Worm (Caenorhabditis elegans) whole organism, L4 larva: ENCODE data around the gene flp-12.

ENCODE experiments used
- F26F4.8 ChIP-seq: fragments of 200-800 bp; sonication (Bioruptor generic); conservative IDR thresholded peaks from 2 replicates; pipeline ENCODE4 v1.3.6; 2022; ENCODE audit warnings: missing genetic modification characterization, missing compliant biosample characterization
- F44E2.7 ChIP-seq: fragments of 200-800 bp; sonication (Bioruptor generic); IDR thresholded peaks from 2 replicates; pipeline ENCODE4 v2.1.2; 2022; ENCODE audit warnings: missing genetic modification characterization, missing compliant biosample characterization
- Y105C5A.15 ChIP-seq: fragments of 200-800 bp; sonication (Bioruptor generic); IDR thresholded peaks from 2 replicates; pipeline ENCODE4 v1.3.6; 2022; ENCODE audit warnings: missing genetic modification characterization, missing compliant biosample characterization
- Y48G9A.11 ChIP-seq: fragments of 200-800 bp; sonication (Bioruptor generic); IDR thresholded peaks from 2 replicates; pipeline ENCODE4 v1.3.6; 2022; ENCODE audit warnings: missing genetic modification reagents, missing genetic modification characterization, missing compliant biosample characterization
- Y5F2A.4 ChIP-seq: fragments of 200-800 bp; sonication (Bioruptor generic); optimal IDR thresholded peaks from 2 replicates; lab custom pipeline; 2018; ENCODE audit warnings: mild to moderate bottlenecking, missing genetic modification characterization, missing compliant biosample characterization
- Y75B8A.6 ChIP-seq: fragments of 200-800 bp; sonication (Bioruptor generic); IDR thresholded peaks from 2 replicates; pipeline ENCODE4 v1.3.6; 2022; ENCODE audit warnings: missing genetic modification reagents, missing genetic modification characterization, missing compliant biosample characterization
- aha-1 ChIP-seq: fragments of 150-350 bp; peaks from one replicate; lab custom pipeline; 2014; ENCODE audit warnings: missing biosample characterization, missing genetic modification characterization
- attf-4 ChIP-seq: sonication (generic microtip); optimal IDR thresholded peaks from 3 replicates; lab custom pipeline; 2017; ENCODE audit warnings: missing biosample characterization, missing genetic modification characterization
- ceh-44 ChIP-seq: fragments of 200-800 bp; sonication (Bioruptor generic); IDR thresholded peaks from 2 replicates; pipeline ENCODE4 v1.3.6; 2022; ENCODE audit warnings: missing genetic modification reagents, missing genetic modification characterization, missing compliant biosample characterization
- ceh-62 ChIP-seq: sonication (generic microtip); optimal IDR thresholded peaks from 2 replicates; lab custom pipeline; 2017; ENCODE audit warnings: missing biosample characterization, missing genetic modification characterization
- daf-12 ChIP-seq: fragments of 150-350 bp; optimal IDR thresholded peaks from 2 replicates; lab custom pipeline; 2014; ENCODE audit warnings: missing biosample characterization, missing genetic modification reagents, missing genetic modification characterization
- daf-16 ChIP-seq, 3 experiments: sonication (generic microtip); optimal IDR thresholded peaks; 2 replicates each; lab custom pipeline; 2016 to 2017; ENCODE audit warnings: missing genetic modification characterization in 3 of 3, missing genetic modification reagents in 3 of 3, mild to moderate bottlenecking in 2 of 3, missing compliant biosample characterization in 2 of 3, missing biosample characterization in 1 of 3, moderate library complexity in 1 of 3
- daf-19 ChIP-seq: fragments of 200-800 bp; sonication (Bioruptor generic); conservative IDR thresholded peaks from 2 replicates; pipeline ENCODE4 v1.3.6; 2022; ENCODE audit warnings: missing genetic modification characterization, missing compliant biosample characterization
- dmd-6 ChIP-seq: fragments of 200-800 bp; sonication (Bioruptor generic); IDR thresholded peaks from 2 replicates; pipeline ENCODE4 v1.3.6; 2022; ENCODE audit warnings: missing genetic modification reagents, missing genetic modification characterization, missing compliant biosample characterization
- dmd-8 ChIP-seq: fragments of 200-800 bp; sonication (Bioruptor generic); IDR thresholded peaks from 2 replicates; pipeline ENCODE4 v1.3.6; 2022; ENCODE audit warnings: missing genetic modification characterization, missing compliant biosample characterization
- dpl-1 ChIP-seq: fragments of 150-350 bp; optimal IDR thresholded peaks from 2 replicates; lab custom pipeline; 2014; ENCODE audit warnings: missing biosample characterization, missing genetic modification reagents, missing genetic modification characterization
- dve-1 ChIP-seq: sonication (generic microtip); optimal IDR thresholded peaks from 2 replicates; lab custom pipeline; 2017; ENCODE audit warnings: antibody characterized with exemption, mild to moderate bottlenecking, missing genetic modification characterization, missing compliant biosample characterization; ENCODE audit not compliant: insufficient read depth
- egl-27 ChIP-seq: sonication (generic microtip); optimal IDR thresholded peaks from 3 replicates; lab custom pipeline; 2017; ENCODE audit warnings: missing biosample characterization, missing genetic modification reagents, missing genetic modification characterization
- fkh-10 ChIP-seq: fragments of 150-350 bp; optimal IDR thresholded peaks from 2 replicates; lab custom pipeline; 2014; ENCODE audit warnings: missing biosample characterization, missing genetic modification reagents, missing genetic modification characterization
- gei-8 ChIP-seq: fragments of 200-800 bp; sonication (Bioruptor generic); optimal IDR thresholded peaks from 2 replicates; lab custom pipeline; 2018; ENCODE audit warnings: mild to moderate bottlenecking, missing genetic modification characterization, missing compliant biosample characterization
- hif-1 ChIP-seq, 2 experiments: sonication (generic microtip); optimal IDR thresholded peaks; 2 replicates each; lab custom pipeline; 2016 to 2017; ENCODE audit warnings: missing compliant biosample characterization in 2 of 2, missing genetic modification characterization in 2 of 2, missing genetic modification reagents in 2 of 2, missing genotype in 2 of 2, mild to moderate bottlenecking in 1 of 2
- hlh-11 ChIP-seq: fragments of 200-800 bp; sonication (Bioruptor generic); optimal IDR thresholded peaks from 2 replicates; lab custom pipeline; 2018; ENCODE audit warnings: mild to moderate bottlenecking, missing genetic modification characterization, missing compliant biosample characterization
- lin-1 ChIP-seq: fragments of 200-800 bp; sonication (Bioruptor generic); IDR thresholded peaks from 2 replicates; pipeline ENCODE4 v1.3.6; 2022; ENCODE audit warnings: missing genetic modification reagents, missing genetic modification characterization, missing compliant biosample characterization
- lin-29 ChIP-seq: fragments of 200-800 bp; sonication (Bioruptor generic); IDR thresholded peaks from 2 replicates; pipeline ENCODE4 v1.3.6; 2022; ENCODE audit warnings: missing genetic modification reagents, missing genetic modification characterization, missing compliant biosample characterization
- lir-3 ChIP-seq: sonication (generic microtip); optimal IDR thresholded peaks from 2 replicates; lab custom pipeline; 2016; ENCODE audit warnings: mild to moderate bottlenecking, missing genetic modification characterization, missing compliant biosample characterization
- mep-1 ChIP-seq: fragments of 150-350 bp; sonication (generic microtip); optimal IDR thresholded peaks from 3 replicates; lab custom pipeline; 2014; ENCODE audit warnings: missing biosample characterization, missing genetic modification characterization
- mes-2 ChIP-seq: sonication (generic microtip); optimal IDR thresholded peaks from 2 replicates; lab custom pipeline; 2016; ENCODE audit warnings: missing genotype, mild to moderate bottlenecking, missing genetic modification characterization, missing compliant biosample characterization; ENCODE audit not compliant: poor library complexity, severe bottlenecking
- mxl-2 ChIP-seq: fragments of 200-800 bp; sonication (Bioruptor generic); conservative IDR thresholded peaks from 2 replicates; pipeline ENCODE4 v1.3.6; 2022; ENCODE audit warnings: missing genetic modification reagents, missing genetic modification characterization, missing compliant biosample characterization
- nhr-111 ChIP-seq: fragments of 200-800 bp; sonication (Bioruptor generic); optimal IDR thresholded peaks from 2 replicates; lab custom pipeline; 2018; ENCODE audit warnings: mild to moderate bottlenecking, missing genetic modification characterization, missing compliant biosample characterization
- nhr-28 ChIP-seq: fragments of 150-350 bp; optimal IDR thresholded peaks from 2 replicates; lab custom pipeline; 2014; ENCODE audit warnings: missing biosample characterization, missing genetic modification characterization
- nhr-41 ChIP-seq: fragments of 200-800 bp; sonication (Bioruptor generic); IDR thresholded peaks from 2 replicates; pipeline ENCODE4 v1.3.6; 2022; ENCODE audit warnings: missing genetic modification reagents, missing genetic modification characterization, missing compliant biosample characterization
- nhr-48 ChIP-seq: sonication (generic microtip); optimal IDR thresholded peaks from 2 replicates; lab custom pipeline; 2016; ENCODE audit warnings: mild to moderate bottlenecking, missing genetic modification characterization, missing compliant biosample characterization
- nhr-6 ChIP-seq: fragments of 150-350 bp; optimal IDR thresholded peaks from 2 replicates; lab custom pipeline; 2014; ENCODE audit warnings: missing biosample characterization, missing genetic modification characterization
- nhr-76 ChIP-seq: fragments of 150-350 bp; optimal IDR thresholded peaks from 2 replicates; lab custom pipeline; 2014; ENCODE audit warnings: missing biosample characterization, missing genetic modification characterization
- saeg-2 ChIP-seq: fragments of 200-800 bp; sonication (Bioruptor generic); IDR thresholded peaks from 2 replicates; pipeline ENCODE4 v1.3.6; 2022; ENCODE audit warnings: missing genetic modification reagents, missing genetic modification characterization, missing compliant biosample characterization
- sdz-12 ChIP-seq: fragments of 200-800 bp; sonication (Bioruptor generic); optimal IDR thresholded peaks from 2 replicates; lab custom pipeline; 2018; ENCODE audit warnings: mild to moderate bottlenecking, missing genetic modification characterization, missing compliant biosample characterization
- snpc-4 ChIP-seq: fragments of 150-350 bp; optimal IDR thresholded peaks from 2 replicates; lab custom pipeline; 2014; ENCODE audit warnings: missing biosample characterization, missing genetic modification characterization
- spr-3 ChIP-seq: fragments of 200-800 bp; sonication (Bioruptor generic); optimal IDR thresholded peaks from 2 replicates; lab custom pipeline; 2018; ENCODE audit warnings: mild to moderate bottlenecking, missing genetic modification characterization, missing compliant biosample characterization
- tag-97 ChIP-seq: fragments of 200-800 bp; sonication (Bioruptor generic); IDR thresholded peaks from 2 replicates; pipeline ENCODE4 v1.3.6; 2022; ENCODE audit warnings: missing genetic modification characterization, missing compliant biosample characterization
- tra-1 ChIP-seq: fragments of 200-800 bp; sonication (Bioruptor generic); IDR thresholded peaks from 2 replicates; pipeline ENCODE4 v1.3.6; 2022; ENCODE audit warnings: missing genetic modification reagents, missing genetic modification characterization, missing compliant biosample characterization
- unc-130 ChIP-seq: sonication (generic microtip); optimal IDR thresholded peaks from 2 replicates; lab custom pipeline; 2016; ENCODE audit warnings: missing genetic modification reagents, missing genetic modification characterization, missing compliant biosample characterization
- unc-62 ChIP-seq, 3 experiments: fragments of 150-350 bp in 1 of 3; sonication (generic microtip); optimal IDR thresholded peaks in 2 of 3; peaks in 1 of 3; 1 replicate in 1 of 3; 2 replicates in 2 of 3; lab custom pipeline; 2014 to 2017; ENCODE audit warnings: missing biosample characterization in 3 of 3, missing genetic modification characterization in 3 of 3, missing genetic modification reagents in 3 of 3, missing genotype in 1 of 3
- zfp-3 ChIP-seq: fragments of 200-800 bp; sonication (Bioruptor generic); conservative IDR thresholded peaks from 2 replicates; pipeline ENCODE4 v1.3.6; 2022; ENCODE audit warnings: missing genetic modification reagents, missing genetic modification characterization, missing compliant biosample characterization

Gene flp-12

DNA sequence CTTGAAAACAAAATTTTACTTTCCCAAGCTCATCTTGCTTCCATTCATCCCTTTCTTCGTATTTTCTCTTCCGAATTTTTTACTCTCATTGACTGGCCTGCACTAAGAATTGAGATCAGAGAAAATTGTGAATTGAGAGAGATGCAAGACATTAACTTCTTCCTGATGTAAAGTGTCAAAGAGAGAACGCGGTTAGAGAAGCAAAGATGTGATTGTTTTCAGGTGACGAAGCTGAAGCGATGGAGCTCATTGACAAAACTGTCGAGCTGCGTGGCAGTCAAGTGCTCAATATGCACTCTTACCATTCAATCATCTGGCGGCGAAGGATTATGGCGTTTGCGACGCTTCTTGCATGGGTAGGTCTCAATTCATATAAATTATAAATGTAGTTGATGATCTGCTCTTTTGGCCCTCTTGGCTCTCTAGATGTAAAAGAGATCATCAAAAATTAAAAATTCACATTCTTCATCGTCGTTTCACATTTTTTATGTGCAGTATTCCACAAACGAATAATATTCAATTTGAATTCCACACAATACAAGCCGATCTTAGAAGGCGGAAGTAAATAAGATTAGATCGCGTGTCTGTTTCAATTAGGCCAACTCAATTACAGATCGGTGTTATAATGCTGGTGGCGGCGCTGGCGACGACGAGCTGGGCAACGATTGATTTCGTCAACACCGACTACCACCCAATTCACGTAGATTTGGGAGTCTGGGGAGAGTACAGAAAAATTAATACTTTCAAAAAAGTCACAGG lies 36.8 kb upstream of the flp-12 start:
- TF ChIP-seq egl-27 (tag; lab: Kevin White, UChicago) (no peak), unc-130 (no peak), fkh-10 (GFP tag; lab: Kevin White, UChicago) (no peak), dve-1 (tag; lab: Kevin White, UChicago) (no peak), spr-3 (GFP tag; lab: Kevin White, UChicago) (no peak), ceh-44 (no peak), mes-2 (tag; lab: Kevin White, UChicago) (no peak), nhr-111 (GFP tag; lab: Kevin White, UChicago) (no peak), dmd-8 (GFP tag; lab: Robert Waterston, UW) (no peak), nhr-48 (no peak), attf-4 (tag; lab: Kevin White, UChicago) (no peak), unc-62 (GFP tag; optimal IDR thresholded peaks at IDR 0.05 in 1 of 2; lab: Kevin White, UChicago) (peak in 1 of 2 experiments; percentile 79), unc-62 (tag; optimal IDR thresholded peaks at IDR 0.05; lab: Kevin White, UChicago) (no peak), Y105C5A.15 (GFP tag; lab: Robert Waterston, UW) (no peak), daf-19 (GFP tag; lab: Robert Waterston, UW) (no peak), daf-16 (GFP tag; optimal IDR thresholded peaks at IDR 0.05; lab: Kevin White, UChicago) (peak in 1 of 2 experiments; percentile 24), daf-16 (tag; optimal IDR thresholded peaks at IDR 0.05; lab: Kevin White, UChicago) (no peak), aha-1 (tag; lab: Kevin White, UChicago) (peak; percentile 20)

DNA sequence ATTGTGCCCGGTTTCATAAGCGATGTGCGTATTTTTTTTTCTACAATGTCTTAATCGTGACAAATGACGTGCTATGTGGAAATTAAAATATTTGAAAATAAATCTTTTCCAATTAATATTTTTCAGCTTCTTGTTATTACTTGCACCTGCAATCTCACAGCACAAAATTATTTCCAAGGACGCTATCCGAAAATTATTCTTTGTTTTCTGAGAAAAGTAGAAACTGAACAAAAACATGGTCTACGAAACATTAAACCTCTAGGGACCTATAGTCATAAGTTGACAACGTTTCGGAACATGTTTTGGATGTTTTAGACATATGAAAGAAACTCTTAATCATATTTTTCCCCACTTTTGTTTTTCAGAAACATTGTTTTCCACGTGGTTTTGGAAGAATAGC lies 36.2 kb upstream of the flp-12 start:
- no peak for TF ChIP-seq lin-29 (GFP tag; lab: Robert Waterston, UW)
- TF ChIP-seq unc-62 (GFP tag; optimal IDR thresholded peaks at IDR 0.05 in 1 of 2; lab: Kevin White, UChicago), result no peak
- no peak for TF ChIP-seq unc-62 (tag; optimal IDR thresholded peaks at IDR 0.05; lab: Kevin White, UChicago)
- no peak for TF ChIP-seq fkh-10 (GFP tag; lab: Kevin White, UChicago)
- TF ChIP-seq aha-1 (tag; lab: Kevin White, UChicago), result peak; percentile 74
- no peak for TF ChIP-seq sdz-12 (GFP tag; lab: Kevin White, UChicago)
- TF ChIP-seq mxl-2, result no peak
- no peak for TF ChIP-seq lir-3 (tag; lab: Kevin White, UChicago)
- TF ChIP-seq, all 104 proteins: peak for 1

DNA sequence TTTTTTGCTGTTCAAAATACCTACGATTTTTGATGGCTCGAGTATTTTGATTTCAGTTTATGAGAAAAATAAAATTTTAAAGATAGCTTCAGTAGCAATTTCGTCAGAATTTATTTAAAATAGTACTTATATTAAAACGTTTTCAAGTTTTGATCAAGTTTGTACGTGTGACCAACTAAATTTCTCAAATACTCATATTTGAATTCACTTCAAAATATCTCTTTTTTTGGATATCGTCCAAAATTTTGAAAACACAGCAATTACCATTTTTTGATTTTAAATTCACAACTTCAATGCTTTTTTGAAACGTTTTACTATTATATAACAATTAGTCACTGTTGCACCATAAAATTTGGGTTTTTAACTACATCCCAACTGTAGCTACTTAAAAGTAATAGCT lies 34.7 kb upstream of the flp-12 start:
- TF ChIP-seq fkh-10 (GFP tag; lab: Kevin White, UChicago), result no peak
- no peak for TF ChIP-seq Y48G9A.11 (GFP tag; lab: Robert Waterston, UW)
- TF ChIP-seq snpc-4 (tag; lab: Kevin White, UChicago), result no peak
- TF ChIP-seq F44E2.7 (GFP tag; lab: Robert Waterston, UW), result no peak
- TF ChIP-seq F26F4.8 (GFP tag; lab: Robert Waterston, UW), result no peak
- peak in 1 of 2 experiments; percentile 91 for TF ChIP-seq unc-62 (GFP tag; optimal IDR thresholded peaks at IDR 0.05 in 1 of 2; lab: Kevin White, UChicago)
- TF ChIP-seq unc-62 (tag; optimal IDR thresholded peaks at IDR 0.05; lab: Kevin White, UChicago), result no peak
- TF ChIP-seq gei-8 (GFP tag; lab: Kevin White, UChicago), result no peak
- TF ChIP-seq aha-1 (tag; lab: Kevin White, UChicago), result peak; percentile 55
- TF ChIP-seq Y5F2A.4 (GFP tag; lab: Kevin White, UChicago), result no peak

DNA sequence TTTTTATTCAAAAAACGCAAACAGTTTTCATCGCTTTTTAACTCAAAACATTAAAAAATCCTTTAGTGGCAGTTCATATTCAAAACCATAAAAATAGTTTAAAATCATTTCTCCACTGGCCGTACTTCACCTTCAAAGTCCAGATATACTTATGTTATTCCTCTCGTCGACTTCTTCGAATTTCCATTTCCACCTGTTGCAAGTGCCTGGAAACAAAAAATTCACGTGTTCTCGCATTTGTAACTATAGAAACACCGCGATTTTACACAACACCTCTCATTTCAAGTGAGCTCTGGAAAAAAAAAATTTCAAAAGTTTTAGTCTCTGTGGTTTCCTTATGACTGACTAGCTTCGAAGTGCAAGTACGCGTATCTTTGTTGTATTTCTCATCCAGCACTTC lies 32.9 kb upstream of the flp-12 start:
- TF ChIP-seq dmd-6 (GFP tag; lab: Robert Waterston, UW) (no peak), Y75B8A.6 (no peak), zfp-3 (GFP tag; lab: Robert Waterston, UW) (no peak), hlh-11 (tag; lab: Kevin White, UChicago) (no peak), tag-97 (GFP tag; lab: Robert Waterston, UW) (no peak), saeg-2 (GFP tag; lab: Robert Waterston, UW) (no peak), tra-1 (GFP tag; lab: Robert Waterston, UW) (no peak), nhr-6 (tag; lab: Kevin White, UChicago) (no peak), daf-12 (no peak), lir-3 (tag; lab: Kevin White, UChicago) (no peak), nhr-76 (tag; lab: Kevin White, UChicago) (no peak), mep-1 (no peak), dpl-1 (GFP tag; lab: Kevin White, UChicago) (no peak), nhr-28 (tag; lab: Kevin White, UChicago) (no peak), lin-1 (GFP tag; lab: Robert Waterston, UW) (no peak), F26F4.8 (GFP tag; lab: Robert Waterston, UW) (no peak), nhr-41 (GFP tag; lab: Robert Waterston, UW) (no peak), ceh-62 (tag; lab: Kevin White, UChicago) (no peak), hif-1 (tag; optimal IDR thresholded peaks at IDR 0.05; lab: Kevin White, UChicago) (no peak)
